Fruit fly (Drosophila melanogaster) whole organism, prepupa: ENCODE results near the gene CG31612.
A peak's percentile ranks its signal among the peaks of the same experiment; 100 is the strongest.

ENCODE experiments used
- Blimp-1 ChIP-seq: fragments of 200-800 bp; sonication (Bioruptor generic); optimal IDR thresholded peaks from 3 replicates; lab custom pipeline; 2017; ENCODE audit warnings: missing biosample characterization, missing genetic modification characterization, mild to moderate bottlenecking, moderate library complexity, missing genetic modification reagents
- CG10631 ChIP-seq: fragments of 200-800 bp; sonication (Bioruptor generic); optimal IDR thresholded peaks from 2 replicates; lab custom pipeline; 2016; ENCODE audit warnings: missing biosample characterization, missing genetic modification characterization
- CG10669 ChIP-seq: fragments of 200-800 bp; sonication (Bioruptor generic); optimal IDR thresholded peaks from 3 replicates; lab custom pipeline; 2018; ENCODE audit warnings: missing biosample characterization, mild to moderate bottlenecking, missing genetic modification characterization, moderate library complexity
- CG11294 ChIP-seq: fragments of 200-800 bp; sonication (Bioruptor generic); IDR thresholded peaks from 2 replicates; pipeline ENCODE4 v1.3.6; 2022; ENCODE audit warnings: missing biosample characterization, missing genetic modification characterization
- CG11762 ChIP-seq: fragments of 200-800 bp; sonication (Bioruptor generic); optimal IDR thresholded peaks from 3 replicates; lab custom pipeline; 2016; ENCODE audit warnings: missing biosample characterization, missing genetic modification characterization; ENCODE audit not compliant: insufficient read depth
- CG11902 ChIP-seq: fragments of 200-800 bp; sonication (Bioruptor generic); optimal IDR thresholded peaks from 3 replicates; lab custom pipeline; 2016; ENCODE audit warnings: missing biosample characterization, missing genetic modification characterization
- CG15336 ChIP-seq: fragments of 200-800 bp; sonication (Bioruptor generic); IDR thresholded peaks from 2 replicates; pipeline ENCODE4 v1.3.6; 2022; ENCODE audit warnings: missing biosample characterization, missing genetic modification characterization
- CG1621 ChIP-seq: fragments of 200-800 bp; sonication (Bioruptor generic); optimal IDR thresholded peaks from 3 replicates; lab custom pipeline; 2018; ENCODE audit warnings: missing biosample characterization, mild to moderate bottlenecking, missing genetic modification characterization
- CG3032 ChIP-seq: fragments of 200-800 bp; optimal IDR thresholded peaks from 2 replicates; lab custom pipeline; 2019; ENCODE audit warnings: missing biosample characterization, mild to moderate bottlenecking, missing genetic modification characterization, moderate library complexity
- CG32006 ChIP-seq: fragments of 200-800 bp; sonication (Bioruptor generic); optimal IDR thresholded peaks from 3 replicates; lab custom pipeline; 2017; ENCODE audit warnings: missing biosample characterization, mild to moderate bottlenecking, missing genetic modification characterization
- CG34406 ChIP-seq: fragments of 200-800 bp; sonication (Bioruptor generic); optimal IDR thresholded peaks from 3 replicates; lab custom pipeline; 2016; ENCODE audit warnings: missing biosample characterization, missing genetic modification characterization
- CG6276 ChIP-seq: fragments of 200-800 bp; sonication (Bioruptor generic); optimal IDR thresholded peaks from 2 replicates; lab custom pipeline; 2017; ENCODE audit warnings: missing biosample characterization, mild to moderate bottlenecking, missing genetic modification characterization
- CG6792 ChIP-seq: fragments of 200-800 bp; sonication (Bioruptor generic); optimal IDR thresholded peaks from 3 replicates; lab custom pipeline; 2016; ENCODE audit warnings: missing biosample characterization, missing genetic modification characterization
- CG6808 ChIP-seq: fragments of 200-800 bp; sonication (Bioruptor generic); optimal IDR thresholded peaks from 3 replicates; lab custom pipeline; 2017; ENCODE audit warnings: missing biosample characterization, missing genetic modification characterization, mild to moderate bottlenecking, moderate library complexity, missing genetic modification reagents
- CG7368 ChIP-seq: fragments of 200-800 bp; sonication (Bioruptor generic); optimal IDR thresholded peaks from 3 replicates; lab custom pipeline; 2016; ENCODE audit warnings: missing biosample characterization, missing genetic modification characterization
- CG8319 ChIP-seq: fragments of 200-800 bp; sonication (Bioruptor generic); optimal IDR thresholded peaks from 3 replicates; lab custom pipeline; 2016; ENCODE audit warnings: missing biosample characterization, missing genetic modification characterization
- CG9139 ChIP-seq: fragments of 200-800 bp; sonication (Bioruptor generic); optimal IDR thresholded peaks from 3 replicates; lab custom pipeline; 2017; ENCODE audit warnings: missing biosample characterization, mild to moderate bottlenecking, missing genetic modification characterization
- Eip75B ChIP-seq: fragments of 200-800 bp; sonication (Bioruptor generic); optimal IDR thresholded peaks from 3 replicates; lab custom pipeline; 2016; ENCODE audit warnings: missing biosample characterization, missing genetic modification characterization
- Eip78C ChIP-seq: fragments of 200-800 bp; sonication (Bioruptor generic); peaks from one replicate; lab custom pipeline; 2016; ENCODE audit warnings: missing biosample characterization, missing genetic modification characterization
- Gug ChIP-seq: fragments of 200-800 bp; sonication (Bioruptor generic); IDR thresholded peaks from 2 replicates; pipeline ENCODE4 v1.3.6; 2022; ENCODE audit warnings: missing biosample characterization, missing genetic modification characterization
- Hr39 ChIP-seq: fragments of 200-800 bp; sonication (Bioruptor generic); optimal IDR thresholded peaks from 2 replicates; lab custom pipeline; 2016; ENCODE audit warnings: missing biosample characterization, missing genetic modification characterization
- Lpt ChIP-seq: fragments of 200-800 bp; sonication (Bioruptor generic); optimal IDR thresholded peaks from 3 replicates; lab custom pipeline; 2016; ENCODE audit warnings: missing biosample characterization, missing genetic modification characterization
- Met ChIP-seq: fragments of 200-800 bp; sonication (Bioruptor generic); optimal IDR thresholded peaks from 3 replicates; lab custom pipeline; 2016; ENCODE audit warnings: missing biosample characterization, missing genetic modification characterization
- Smox ChIP-seq: fragments of 200-800 bp; sonication (Bioruptor generic); optimal IDR thresholded peaks from 3 replicates; lab custom pipeline; 2016; ENCODE audit warnings: missing biosample characterization, missing genetic modification characterization
- Sox102F ChIP-seq: fragments of 200-800 bp; sonication (Bioruptor generic); optimal IDR thresholded peaks from 2 replicates; lab custom pipeline; 2016; ENCODE audit warnings: missing biosample characterization, mild to moderate bottlenecking, missing genetic modification characterization
- Sox14 ChIP-seq: fragments of 200-800 bp; sonication (Bioruptor generic); optimal IDR thresholded peaks from 3 replicates; lab custom pipeline; 2016; ENCODE audit warnings: missing biosample characterization, missing genetic modification characterization
- achi ChIP-seq: fragments of 200-800 bp; sonication (Bioruptor generic); optimal IDR thresholded peaks from 3 replicates; lab custom pipeline; 2016; ENCODE audit warnings: missing biosample characterization, missing genetic modification characterization
- acj6 ChIP-seq: fragments of 200-800 bp; sonication (Bioruptor generic); optimal IDR thresholded peaks from 3 replicates; lab custom pipeline; 2016; ENCODE audit warnings: missing biosample characterization, missing genetic modification characterization
- dac ChIP-seq: fragments of 200-800 bp; sonication (Bioruptor generic); optimal IDR thresholded peaks from 2 replicates; lab custom pipeline; 2017; ENCODE audit warnings: missing biosample characterization, mild to moderate bottlenecking, missing genetic modification characterization
- dsx ChIP-seq: fragments of 200-800 bp; optimal IDR thresholded peaks from 3 replicates; lab custom pipeline; 2019; ENCODE audit warnings: missing biosample characterization, mild to moderate bottlenecking, missing genetic modification characterization, moderate library complexity; ENCODE audit not compliant: poor library complexity, severe bottlenecking
- eg ChIP-seq: fragments of 200-800 bp; sonication (Bioruptor generic); IDR thresholded peaks from 3 replicates; pipeline ENCODE4 v1.3.6; 2022; ENCODE audit warnings: missing biosample characterization, missing genetic modification characterization
- esn ChIP-seq: fragments of 200-800 bp; sonication (Bioruptor generic); optimal IDR thresholded peaks from 2 replicates; lab custom pipeline; 2016; ENCODE audit warnings: missing biosample characterization, mild to moderate bottlenecking, missing genetic modification characterization, moderate library complexity
- fd59A ChIP-seq: fragments of 200-800 bp; sonication (Bioruptor generic); optimal IDR thresholded peaks from 2 replicates; lab custom pipeline; 2017; ENCODE audit warnings: missing biosample characterization, mild to moderate bottlenecking, missing genetic modification characterization, missing genetic modification reagents
- fd85E ChIP-seq: fragments of 200-800 bp; sonication (Bioruptor generic); optimal IDR thresholded peaks from 3 replicates; lab custom pipeline; 2016; ENCODE audit warnings: missing biosample characterization, missing genetic modification characterization
- fkh ChIP-seq: fragments of 200-800 bp; sonication (Bioruptor generic); optimal IDR thresholded peaks from 3 replicates; lab custom pipeline; 2017; ENCODE audit warnings: missing biosample characterization, mild to moderate bottlenecking, missing genetic modification characterization, moderate library complexity
- net ChIP-seq: fragments of 200-800 bp; sonication (Bioruptor generic); optimal IDR thresholded peaks from 3 replicates; lab custom pipeline; 2016; ENCODE audit warnings: missing biosample characterization, missing genetic modification characterization
- pdm3 ChIP-seq: fragments of 200-800 bp; sonication (Bioruptor generic); optimal IDR thresholded peaks from 3 replicates; lab custom pipeline; 2016; ENCODE audit warnings: missing biosample characterization, missing genetic modification characterization
- spab ChIP-seq: fragments of 200-800 bp; sonication (Bioruptor generic); optimal IDR thresholded peaks from 2 replicates; lab custom pipeline; 2017; ENCODE audit warnings: missing biosample characterization, mild to moderate bottlenecking, missing genetic modification characterization, missing genetic modification reagents
- ss ChIP-seq, 2 experiments: fragments of 200-800 bp; sonication (Bioruptor generic); optimal IDR thresholded peaks; 2 replicates in 1 of 2; 3 replicates in 1 of 2; lab custom pipeline; 2017 to 2018; ENCODE audit warnings: mild to moderate bottlenecking in 2 of 2, missing biosample characterization in 2 of 2, missing genetic modification characterization in 2 of 2, moderate library complexity in 1 of 2
- svp ChIP-seq: fragments of 200-800 bp; sonication (Bioruptor generic); peaks from one replicate; lab custom pipeline; 2016; ENCODE audit warnings: missing biosample characterization, missing genetic modification characterization
- topi ChIP-seq: fragments of 200-800 bp; sonication (Bioruptor generic); optimal IDR thresholded peaks from 3 replicates; lab custom pipeline; 2016; ENCODE audit warnings: missing biosample characterization, missing genetic modification characterization
- vri ChIP-seq: fragments of 200-800 bp; sonication (Bioruptor generic); optimal IDR thresholded peaks from 3 replicates; lab custom pipeline; 2016; ENCODE audit warnings: missing biosample characterization, mild to moderate bottlenecking, missing genetic modification characterization

CG31612 gene

dm6 chr2L:21769461-21769860, 25.8 kb downstream of the CG31612 start:
- TF ChIP-seq CG11294 = no peak
- no peak for TF ChIP-seq Sox102F (GFP tag; lab: Kevin White, UChicago)
- no peak for TF ChIP-seq pdm3 (GFP tag; lab: Kevin White, UChicago)
- TF ChIP-seq CG10631 = no peak
- TF ChIP-seq fkh (GFP tag; lab: Kevin White, UChicago) = no peak
- TF ChIP-seq CG1621 (tag; lab: Kevin White, UChicago) = no peak
- TF ChIP-seq CG6792 (GFP tag; lab: Kevin White, UChicago) = no peak
- TF ChIP-seq svp (GFP tag; lab: Kevin White, UChicago) = no peak
- TF ChIP-seq acj6 (GFP tag; lab: Kevin White, UChicago) = no peak
- TF ChIP-seq CG15336 = no peak
- no peak for TF ChIP-seq CG6276 (GFP tag; lab: Kevin White, UChicago)
- TF ChIP-seq CG9139 (GFP tag; lab: Kevin White, UChicago) = no peak
- no peak for TF ChIP-seq Met (GFP tag; lab: Kevin White, UChicago)
- TF ChIP-seq CG7368 (GFP tag; lab: Kevin White, UChicago) = no peak
- TF ChIP-seq net (GFP tag; lab: Kevin White, UChicago) = no peak
- TF ChIP-seq CG8319 (GFP tag; lab: Kevin White, UChicago) = no peak
- TF ChIP-seq dsx (GFP tag; lab: Kevin White, UChicago) = no peak

dm6 chr2L:21764934-21765333, 30.3 kb downstream of the CG31612 start:
- TF ChIP-seq CG32006 (GFP tag; lab: Kevin White, UChicago) (no peak), CG10631 (no peak), Smox (GFP tag; lab: Kevin White, UChicago) (peak; percentile 16), Sox14 (GFP tag; lab: Kevin White, UChicago) (peak; percentile 0), Eip78C (GFP tag; lab: Kevin White, UChicago) (peak; percentile 44), vri (GFP tag; lab: Kevin White, UChicago) (no peak), Sox102F (GFP tag; lab: Kevin White, UChicago) (peak; percentile 1), CG3032 (no peak), CG34406 (no peak), fd59A (no peak), svp (GFP tag; lab: Kevin White, UChicago) (peak; percentile 54), esn (GFP tag; lab: Kevin White, UChicago) (peak; percentile 16)
- TF ChIP-seq, all 60 proteins: peak for 6

dm6 chr2L:21758067-21758398, 37.2 kb downstream of the CG31612 start:
- TF ChIP-seq dsx (GFP tag; lab: Kevin White, UChicago) = no peak
- no peak for TF ChIP-seq CG11902 (GFP tag; lab: Kevin White, UChicago)
- no peak for TF ChIP-seq CG11762
- no peak for TF ChIP-seq eg (GFP tag; lab: Robert Waterston, UW)
- no peak for TF ChIP-seq Smox (GFP tag; lab: Kevin White, UChicago)
- TF ChIP-seq Lpt (GFP tag; lab: Kevin White, UChicago) = no peak

dm6 chr2L:21757264-21758066, 37.8 kb downstream of the CG31612 start, which contains the start of the genes step and CG1416:
step (minus strand) TSS chr2L:21757466.
CG1416 (plus strand) TSS chr2L:21758010.
- TF ChIP-seq dsx (GFP tag; lab: Kevin White, UChicago) (no peak), Lpt (GFP tag; lab: Kevin White, UChicago) (no peak), CG10631 (peak; percentile 69), CG32006 (GFP tag; lab: Kevin White, UChicago) (peak; percentile 72), Hr39 (GFP tag; lab: Kevin White, UChicago) (peak; percentile 76), topi (peak; percentile 28), CG10669 (no peak), CG34406 (peak; percentile 17), vri (GFP tag; lab: Kevin White, UChicago) (no peak), dac (GFP tag; lab: Kevin White, UChicago) (peak; percentile 37), Eip75B (GFP tag; lab: Kevin White, UChicago) (peak; percentile 38), Sox102F (GFP tag; lab: Kevin White, UChicago) (peak; percentile 45), CG11294 (no peak; the same call in 1 of the 2 replicates), Blimp-1 (GFP tag; lab: Kevin White, UChicago) (no peak), ss (GFP tag; optimal IDR thresholded peaks at IDR 0.05; lab: Kevin White, UChicago) (no peak), CG6276 (GFP tag; lab: Kevin White, UChicago) (no peak), spab (GFP tag; lab: Kevin White, UChicago) (no peak), Gug (GFP tag; lab: Robert Waterston, UW) (0 out of 2 replicates have a peak, but pooled peaks have one; percentile 35), fd85E (no peak), CG15336 (peak; percentile 26; the same call in 1 of the 2 replicates), eg (GFP tag; lab: Robert Waterston, UW) (no peak), CG6808 (GFP tag; lab: Kevin White, UChicago) (no peak), achi (GFP tag; lab: Kevin White, UChicago) (peak; percentile 27), fd59A (peak; percentile 31)
